Worm (Caenorhabditis elegans): ENCODE results near the gene fbxc-28.

Gene fbxc-28

DNA sequence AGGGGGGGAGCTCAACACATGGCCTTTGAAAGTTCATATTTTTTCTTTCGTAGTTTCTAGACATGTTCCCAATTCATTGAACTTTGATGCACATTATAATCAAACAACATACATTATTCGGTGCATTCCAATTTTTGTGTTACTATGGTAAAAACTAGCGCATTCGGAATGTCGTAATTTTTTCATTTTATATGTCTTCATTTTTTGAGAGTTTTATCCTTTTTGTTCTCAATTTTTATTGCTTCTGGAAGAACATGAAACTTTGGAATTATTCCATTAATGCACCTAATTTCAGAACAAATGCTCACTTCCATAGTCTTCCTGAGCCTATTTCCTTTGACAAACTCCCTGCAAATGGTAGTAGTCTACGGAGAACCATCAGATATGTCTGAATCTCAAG, 22.0 kb upstream of the fbxc-28 start, which contains the start of gene T07D3.2:
TSS of gene T07D3.2 (plus strand) at position 301 of the 400 bp plus-strand sequence.
- TF ChIP-seq flt-1 (GFP tag; IDR thresholded peaks at IDR 0.05) (no peak), hnd-1 (tag; optimal IDR thresholded peaks at IDR 0.05) (no peak), B0310.2 (tag; optimal IDR thresholded peaks at IDR 0.05) (no peak), tbx-37 (GFP tag; conservative IDR thresholded peaks at IDR 0.05) (no peak), ets-7 (tag; optimal IDR thresholded peaks at IDR 0.05) (no peak), pes-1 (GFP tag; IDR thresholded peaks at IDR 0.05) (no peak)

DNA sequence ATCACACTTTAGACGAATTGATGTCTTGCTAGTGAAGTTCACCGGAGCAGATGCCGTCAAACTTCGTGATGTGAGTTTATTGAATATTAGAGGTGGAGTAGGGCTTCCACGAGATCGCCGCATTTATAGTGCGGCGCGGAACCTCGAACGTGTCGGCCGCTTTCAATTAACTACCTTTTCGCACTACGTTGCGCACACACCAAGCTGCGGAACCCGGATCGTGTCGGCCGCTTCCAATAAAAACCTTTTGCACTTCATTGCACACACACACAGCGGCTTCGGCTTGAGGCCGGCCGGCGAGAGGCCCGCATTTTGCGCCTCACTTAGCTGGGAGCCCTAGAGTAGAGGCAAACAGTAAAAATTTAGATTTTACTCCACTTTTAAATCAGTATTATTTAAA, 18.3 kb upstream of the fbxc-28 start:
- TF ChIP-seq ets-7 (tag; optimal IDR thresholded peaks at IDR 0.05) (no peak), ceh-13 (GFP tag; optimal IDR thresholded peaks at IDR 0.05) (no peak), pes-1 (GFP tag; IDR thresholded peaks at IDR 0.05) (peak; percentile 37; the same call in 1 of the 2 replicates), B0310.2 (tag; optimal IDR thresholded peaks at IDR 0.05) (no peak), ama-1 (optimal IDR thresholded peaks at IDR 0.05) (no peak), hmbx-1 (tag; optimal IDR thresholded peaks at IDR 0.05) (no peak), scrt-1 (GFP tag; IDR thresholded peaks at IDR 0.05) (no peak), tra-4 (tag; optimal IDR thresholded peaks at IDR 0.05) (no peak), sea-1 (GFP tag; conservative IDR thresholded peaks at IDR 0.05) (0 out of 2 replicates have a peak, but pooled peaks have one; percentile 29), tbx-11 (GFP tag; IDR thresholded peaks at IDR 0.05) (no peak), F13C5.2 (tag; optimal IDR thresholded peaks at IDR 0.05) (no peak), hnd-1 (tag; optimal IDR thresholded peaks at IDR 0.05) (no peak), hmg-4 (GFP tag; optimal IDR thresholded peaks at IDR 0.05) (no peak), ceh-36 (tag; optimal IDR thresholded peaks at IDR 0.05) (no peak)

- TF ChIP-seq flt-1 (GFP tag; IDR thresholded peaks at IDR 0.05) (no peak), ets-7 (tag; optimal IDR thresholded peaks at IDR 0.05) (no peak), ceh-13 (GFP tag; optimal IDR thresholded peaks at IDR 0.05) (no peak), sea-1 (GFP tag; conservative IDR thresholded peaks at IDR 0.05) (no peak), tra-4 (tag; optimal IDR thresholded peaks at IDR 0.05) (no peak), B0310.2 (tag; optimal IDR thresholded peaks at IDR 0.05) (no peak), scrt-1 (GFP tag; IDR thresholded peaks at IDR 0.05) (no peak), tbx-37 (GFP tag; conservative IDR thresholded peaks at IDR 0.05) (no peak), F13C5.2 (tag; optimal IDR thresholded peaks at IDR 0.05) (no peak), aly-1 (tag; optimal IDR thresholded peaks at IDR 0.05) (no peak), hmbx-1 (tag; optimal IDR thresholded peaks at IDR 0.05) (no peak), hnd-1 (tag; optimal IDR thresholded peaks at IDR 0.05) (no peak), ceh-36 (tag; optimal IDR thresholded peaks at IDR 0.05) (no peak), pes-1 (GFP tag; IDR thresholded peaks at IDR 0.05) (no peak), hmg-4 (GFP tag; optimal IDR thresholded peaks at IDR 0.05) (no peak), tbx-11 (GFP tag; IDR thresholded peaks at IDR 0.05) (no peak), ama-1 (optimal IDR thresholded peaks at IDR 0.05) (no peak)
Measured at ce11 chrII:909554-909953, 14.1 kb upstream of the fbxc-28 start, which contains the start of the genes fbxc-24 and fbxc-27. fbxc-24 (minus strand) TSS chrII:909654. fbxc-27 (plus strand) TSS chrII:909769.

- TF ChIP-seq tbx-11 (GFP tag; IDR thresholded peaks at IDR 0.05): no peak
- no peak for TF ChIP-seq ceh-36 (tag; optimal IDR thresholded peaks at IDR 0.05)
- no peak for TF ChIP-seq ama-1 (optimal IDR thresholded peaks at IDR 0.05)
- TF ChIP-seq ceh-13 (GFP tag; optimal IDR thresholded peaks at IDR 0.05): no peak
- TF ChIP-seq tbx-37 (GFP tag; conservative IDR thresholded peaks at IDR 0.05): no peak
- no peak for TF ChIP-seq tra-4 (tag; optimal IDR thresholded peaks at IDR 0.05)
- no peak for TF ChIP-seq aly-1 (tag; optimal IDR thresholded peaks at IDR 0.05)
- TF ChIP-seq scrt-1 (GFP tag; IDR thresholded peaks at IDR 0.05): no peak
- TF ChIP-seq B0310.2 (tag; optimal IDR thresholded peaks at IDR 0.05): no peak
- TF ChIP-seq flt-1 (GFP tag; IDR thresholded peaks at IDR 0.05): no peak
- TF ChIP-seq hmg-4 (GFP tag; optimal IDR thresholded peaks at IDR 0.05): no peak
- no peak for TF ChIP-seq hmbx-1 (tag; optimal IDR thresholded peaks at IDR 0.05)
- TF ChIP-seq F13C5.2 (tag; optimal IDR thresholded peaks at IDR 0.05): no peak
- no peak for TF ChIP-seq hnd-1 (tag; optimal IDR thresholded peaks at IDR 0.05)
- TF ChIP-seq ets-7 (tag; optimal IDR thresholded peaks at IDR 0.05): no peak
- no peak for TF ChIP-seq pes-1 (GFP tag; IDR thresholded peaks at IDR 0.05)
- no peak for TF ChIP-seq sea-1 (GFP tag; conservative IDR thresholded peaks at IDR 0.05)
Measured at ce11 chrII:911680-912079, 11.9 kb upstream of the fbxc-28 start, which contains the start of gene fbxc-31. fbxc-31 (plus strand) TSS chrII:911980.

ce11 chrII:913222-913722, 10.3 kb upstream of the fbxc-28 start, which contains the start of gene fbxc-33:
fbxc-33 (plus strand) TSS chrII:913672.
- no peak for TF ChIP-seq hmbx-1 (tag; optimal IDR thresholded peaks at IDR 0.05)
- no peak for TF ChIP-seq pes-1 (GFP tag; IDR thresholded peaks at IDR 0.05)
- TF ChIP-seq hmg-4 (GFP tag; optimal IDR thresholded peaks at IDR 0.05): no peak
- TF ChIP-seq tra-4 (tag; optimal IDR thresholded peaks at IDR 0.05): no peak
- TF ChIP-seq tbx-11 (GFP tag; IDR thresholded peaks at IDR 0.05): no peak
- TF ChIP-seq tbx-37 (GFP tag; conservative IDR thresholded peaks at IDR 0.05): no peak
- TF ChIP-seq ama-1 (optimal IDR thresholded peaks at IDR 0.05): no peak
- TF ChIP-seq ets-7 (tag; optimal IDR thresholded peaks at IDR 0.05): no peak
- TF ChIP-seq scrt-1 (GFP tag; IDR thresholded peaks at IDR 0.05): no peak
- TF ChIP-seq sea-1 (GFP tag; conservative IDR thresholded peaks at IDR 0.05): no peak
- no peak for TF ChIP-seq B0310.2 (tag; optimal IDR thresholded peaks at IDR 0.05)
- TF ChIP-seq aly-1 (tag; optimal IDR thresholded peaks at IDR 0.05): no peak
- TF ChIP-seq flt-1 (GFP tag; IDR thresholded peaks at IDR 0.05): no peak
- no peak for TF ChIP-seq ceh-13 (GFP tag; optimal IDR thresholded peaks at IDR 0.05)
- TF ChIP-seq F13C5.2 (tag; optimal IDR thresholded peaks at IDR 0.05): no peak

- TF ChIP-seq F13C5.2 (tag; optimal IDR thresholded peaks at IDR 0.05) (no peak), sea-1 (GFP tag; conservative IDR thresholded peaks at IDR 0.05) (no peak), hmg-4 (GFP tag; optimal IDR thresholded peaks at IDR 0.05) (no peak), ceh-36 (tag; optimal IDR thresholded peaks at IDR 0.05) (no peak), scrt-1 (GFP tag; IDR thresholded peaks at IDR 0.05) (no peak), ceh-13 (GFP tag; optimal IDR thresholded peaks at IDR 0.05) (no peak), flt-1 (GFP tag; IDR thresholded peaks at IDR 0.05) (no peak), hmbx-1 (tag; optimal IDR thresholded peaks at IDR 0.05) (no peak), tbx-11 (GFP tag; IDR thresholded peaks at IDR 0.05) (no peak)
Measured at ce11 chrII:915206-915605, 8.4 kb upstream of the fbxc-28 start.

DNA sequence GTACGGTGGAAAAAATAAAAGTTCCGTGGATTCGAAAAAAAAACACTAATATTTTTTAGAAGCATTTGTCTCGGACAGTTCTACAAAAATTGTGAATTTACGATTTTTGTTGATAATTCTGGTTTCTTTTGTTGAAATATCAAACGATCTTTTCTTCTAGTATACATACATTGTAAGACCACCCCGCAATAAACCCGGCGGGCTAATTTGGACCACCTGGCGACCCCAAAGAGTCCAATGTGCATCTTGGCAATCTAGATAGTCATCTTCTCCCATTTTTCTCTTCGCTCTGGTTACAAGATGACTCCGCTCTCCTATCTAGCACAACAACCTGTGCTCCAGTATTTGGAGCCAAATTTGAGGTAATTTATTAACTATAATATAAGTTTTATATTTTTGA, 7.8 kb upstream of the fbxc-28 start, which contains the start of gene fbxc-29:
TSS of gene fbxc-29 (plus strand) at position 301 of the 400 bp plus-strand sequence.
- TF ChIP-seq sea-1 (GFP tag; conservative IDR thresholded peaks at IDR 0.05) (no peak), aly-1 (tag; optimal IDR thresholded peaks at IDR 0.05) (no peak), ceh-13 (GFP tag; optimal IDR thresholded peaks at IDR 0.05) (no peak), ets-7 (tag; optimal IDR thresholded peaks at IDR 0.05) (no peak), ceh-36 (tag; optimal IDR thresholded peaks at IDR 0.05) (no peak), hnd-1 (tag; optimal IDR thresholded peaks at IDR 0.05) (no peak), F13C5.2 (tag; optimal IDR thresholded peaks at IDR 0.05) (no peak), pes-1 (GFP tag; IDR thresholded peaks at IDR 0.05) (no peak)

Data from whole organism, early embryonic.